Worm (Caenorhabditis elegans): ENCODE results near the gene ttr-26.

DNA sequence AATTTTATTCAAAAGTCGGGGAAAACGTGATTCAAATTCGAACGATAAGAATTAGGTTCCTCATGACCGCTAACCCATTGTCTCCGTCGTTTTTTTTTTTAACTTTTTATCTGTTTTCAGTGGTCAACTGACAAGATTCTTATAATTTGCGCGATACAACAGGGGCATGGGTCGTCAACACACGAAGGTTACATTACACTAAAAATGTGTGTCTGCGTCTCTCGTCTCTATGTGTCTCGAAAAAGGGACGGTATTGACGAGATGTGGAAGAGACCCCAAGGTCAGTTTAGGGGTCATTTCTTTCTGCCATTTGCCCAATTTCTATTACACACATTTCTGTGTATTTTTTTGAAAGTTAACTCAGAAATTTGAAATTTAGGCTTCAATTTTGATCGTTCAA, 9.4 kb upstream of the ttr-26 start:
- TF ChIP-seq egl-5 (tag; optimal IDR thresholded peaks at IDR 0.05) (no peak), nhr-77 (tag; optimal IDR thresholded peaks at IDR 0.05) (no peak), ama-1 (optimal IDR thresholded peaks at IDR 0.05) (no peak), eor-1 (tag; optimal IDR thresholded peaks at IDR 0.05) (no peak), ceh-9 (tag; optimal IDR thresholded peaks at IDR 0.05) (no peak), nhr-76 (tag; optimal IDR thresholded peaks at IDR 0.05) (no peak), fkh-10 (GFP tag; optimal IDR thresholded peaks at IDR 0.05) (no peak), nhr-23 (tag; optimal IDR thresholded peaks at IDR 0.05) (peak; percentile 28), ceh-82 (tag; optimal IDR thresholded peaks at IDR 0.05) (no peak), tbx-2 (tag; optimal IDR thresholded peaks at IDR 0.05) (no peak), fkh-2 (tag; optimal IDR thresholded peaks at IDR 0.05) (no peak), pha-4 (tag; optimal IDR thresholded peaks at IDR 0.05) (no peak), daf-12 (tag; optimal IDR thresholded peaks at IDR 0.05) (no peak), R02D3.7 (tag; optimal IDR thresholded peaks at IDR 0.05) (no peak)

Data from whole organism, L3 larva.